Worm (Caenorhabditis elegans): ENCODE measurements around the gene trmt-10C.2.
A peak's percentile ranks its signal among the peaks of the same experiment; 100 is the strongest.

Gene trmt-10C.2

DNA sequence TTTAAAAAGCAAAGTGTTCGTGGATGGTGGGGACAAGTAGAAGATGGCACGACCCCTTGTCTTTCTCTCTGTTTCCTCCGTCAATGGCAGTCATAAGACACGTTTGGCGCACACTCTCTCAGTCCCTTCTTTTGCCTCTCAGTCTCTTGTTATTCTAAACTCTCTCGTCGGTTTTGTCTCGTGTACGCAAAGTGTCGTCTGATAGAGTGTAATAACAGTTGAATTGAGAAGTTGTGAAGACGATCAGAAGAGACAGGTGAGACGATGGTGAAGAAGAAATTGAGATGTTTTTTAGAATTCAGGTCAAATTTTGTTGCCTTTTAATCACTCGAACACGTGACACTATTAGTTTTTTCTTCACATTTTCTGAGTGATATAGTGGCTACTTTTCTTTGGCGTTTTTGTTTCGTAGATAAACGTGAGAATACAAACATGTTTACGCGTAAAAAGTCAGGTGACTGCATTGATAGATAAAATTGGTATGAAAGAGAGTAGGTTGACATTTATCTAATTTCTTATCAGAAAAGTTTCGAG, 42.9 kb upstream of the trmt-10C.2 start, which contains the start of gene F47D12.9 (continued):
- TF ChIP-seq nfya-1 (tag; optimal IDR thresholded peaks at IDR 0.05) (peak; percentile 51), pax-1 (tag; optimal IDR thresholded peaks at IDR 0.05) (no peak), T23F11.4 (GFP tag; optimal IDR thresholded peaks at IDR 0.05) (no peak), pag-3 (tag; optimal IDR thresholded peaks at IDR 0.05; ENCODE audit: borderline replicate concordance) (no peak), ceh-2 (tag; optimal IDR thresholded peaks at IDR 0.05) (no peak), ceh-34 (tag; optimal IDR thresholded peaks at IDR 0.05) (no peak), elt-2 (tag; optimal IDR thresholded peaks at IDR 0.05) (peak; percentile 81), eyg-1 (tag; optimal IDR thresholded peaks at IDR 0.05) (no peak), fax-1 (tag; optimal IDR thresholded peaks at IDR 0.05) (no peak), pat-9 (tag; optimal IDR thresholded peaks at IDR 0.05) (no peak), unc-55 (GFP tag; optimal IDR thresholded peaks at IDR 0.05) (peak; percentile 11), pqm-1 (tag; optimal IDR thresholded peaks at IDR 0.05) (no peak), ceh-18 (tag; optimal IDR thresholded peaks at IDR 0.05) (peak; percentile 46), nhr-11 (tag; optimal IDR thresholded peaks at IDR 0.05) (no peak), K02D7.2 (tag; optimal IDR thresholded peaks at IDR 0.05) (no peak), mec-3 (tag; optimal IDR thresholded peaks at IDR 0.05; ENCODE audit: borderline replicate concordance) (no peak), unc-42 (tag; optimal IDR thresholded peaks at IDR 0.05) (no peak), pros-1 (tag; optimal IDR thresholded peaks at IDR 0.05) (no peak), zip-5 (tag; optimal IDR thresholded peaks at IDR 0.05) (no peak), hlh-6 (tag; optimal IDR thresholded peaks at IDR 0.05) (no peak), ttx-3 (tag; optimal IDR thresholded peaks at IDR 0.05) (no peak), sox-2 (GFP tag; IDR thresholded peaks at IDR 0.05) (peak; percentile 25; the same call in 1 of the 2 replicates), unc-3 (GFP tag; conservative IDR thresholded peaks at IDR 0.05) (no peak), unc-3 (tag; optimal IDR thresholded peaks at IDR 0.05) (no peak), hlh-13 (GFP tag; optimal IDR thresholded peaks at IDR 0.05) (no peak), elt-4 (tag; optimal IDR thresholded peaks at IDR 0.05) (no peak), pha-4 (tag; optimal IDR thresholded peaks at IDR 0.05) (no peak), ahr-1 (tag; optimal IDR thresholded peaks at IDR 0.05) (no peak), odd-2 (tag; optimal IDR thresholded peaks at IDR 0.05) (no peak)

DNA sequence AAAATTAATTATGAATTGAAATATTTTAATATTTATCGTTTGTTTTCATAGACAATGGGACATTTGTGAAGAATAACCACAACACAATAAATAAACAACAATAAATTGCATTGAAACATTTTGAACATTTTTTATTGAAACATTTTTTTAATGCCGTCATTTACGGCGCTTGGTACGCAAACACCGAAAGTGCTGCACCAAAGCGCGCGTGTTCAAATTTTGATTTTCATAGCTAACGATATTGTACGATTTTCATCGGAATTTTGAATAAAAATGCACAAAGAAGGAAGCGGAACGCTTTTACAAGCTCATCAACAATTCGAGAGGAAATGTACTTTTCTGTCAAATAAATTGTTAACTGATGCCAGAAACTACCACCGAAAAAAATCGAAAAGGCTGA, 42.3 kb upstream of the trmt-10C.2 start:
- TF ChIP-seq odd-2 (tag; optimal IDR thresholded peaks at IDR 0.05) (no peak), ttx-3 (tag; optimal IDR thresholded peaks at IDR 0.05) (no peak), ceh-6 (GFP tag; optimal IDR thresholded peaks at IDR 0.05) (no peak), T23F11.4 (GFP tag; optimal IDR thresholded peaks at IDR 0.05) (no peak), sox-4 (tag; optimal IDR thresholded peaks at IDR 0.05) (no peak), ceh-48 (tag; optimal IDR thresholded peaks at IDR 0.05) (no peak), ceh-24 (tag; optimal IDR thresholded peaks at IDR 0.05) (no peak), ama-1 (optimal IDR thresholded peaks at IDR 0.05) (no peak), K02D7.2 (tag; optimal IDR thresholded peaks at IDR 0.05) (no peak), ceh-22 (tag; optimal IDR thresholded peaks at IDR 0.05) (no peak), ceh-45 (GFP tag; IDR thresholded peaks at IDR 0.05) (no peak), ref-2 (tag; optimal IDR thresholded peaks at IDR 0.05) (no peak), hlh-8 (tag; optimal IDR thresholded peaks at IDR 0.05) (no peak), pqm-1 (tag; optimal IDR thresholded peaks at IDR 0.05) (no peak)

DNA sequence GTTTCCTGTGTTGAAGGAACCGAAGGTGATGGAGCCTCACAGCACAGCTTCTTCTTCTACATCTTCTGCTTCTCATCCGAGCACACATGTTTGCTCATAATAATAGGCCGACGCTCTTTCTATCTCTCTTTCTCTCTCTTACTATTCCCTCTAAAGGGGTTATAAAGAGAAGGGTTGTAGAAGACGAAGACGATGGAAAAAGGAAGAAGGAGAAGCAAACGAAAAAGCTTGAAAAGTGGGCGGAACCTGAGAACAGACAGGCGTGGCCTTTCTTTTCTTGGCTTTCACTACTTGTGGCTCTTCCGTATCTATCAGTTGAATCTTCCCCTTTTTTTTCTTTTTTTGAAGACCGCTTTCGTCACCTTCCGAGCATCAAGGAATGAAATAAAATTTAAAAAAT, 38.2 kb upstream of the trmt-10C.2 start:
- TF ChIP-seq unc-3 (GFP tag; conservative IDR thresholded peaks at IDR 0.05) (no peak), unc-3 (tag; optimal IDR thresholded peaks at IDR 0.05) (no peak), unc-42 (tag; optimal IDR thresholded peaks at IDR 0.05) (peak; percentile 56), eyg-1 (tag; optimal IDR thresholded peaks at IDR 0.05) (no peak)

DNA sequence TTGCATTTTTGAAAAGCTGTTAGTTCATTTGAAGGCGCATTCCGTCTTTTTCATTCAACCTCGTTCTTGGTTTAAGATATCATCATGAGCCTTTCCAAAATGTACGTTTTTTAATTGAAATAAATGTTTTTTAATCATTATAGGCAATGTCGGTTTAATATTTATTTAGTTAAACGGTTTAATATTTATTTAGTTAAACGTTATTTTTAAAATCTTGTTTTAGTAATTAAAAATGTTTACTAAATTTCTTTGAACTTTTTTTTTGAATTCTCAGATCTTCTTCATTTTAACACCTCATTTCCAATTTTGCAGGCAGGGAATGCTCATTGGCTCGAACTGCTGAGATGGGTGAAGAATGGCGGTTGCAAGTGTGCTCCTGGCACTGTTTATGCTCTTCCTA, 37.0 kb upstream of the trmt-10C.2 start, which contains the start of gene gar-2:
gar-2 (plus strand) TSS at position 301 of the 400 bp plus-strand sequence.
- TF ChIP-seq C08G9.2 (tag; optimal IDR thresholded peaks at IDR 0.05) = no peak
- TF ChIP-seq fax-1 (tag; optimal IDR thresholded peaks at IDR 0.05) = no peak
- no peak for TF ChIP-seq eyg-1 (tag; optimal IDR thresholded peaks at IDR 0.05)
- TF ChIP-seq ahr-1 (tag; optimal IDR thresholded peaks at IDR 0.05) = no peak
- TF ChIP-seq ceh-6 (GFP tag; optimal IDR thresholded peaks at IDR 0.05) = no peak
- TF ChIP-seq sox-4 (tag; optimal IDR thresholded peaks at IDR 0.05) = no peak
- no peak for TF ChIP-seq unc-86 (tag; optimal IDR thresholded peaks at IDR 0.05)
- no peak for TF ChIP-seq hlh-6 (tag; optimal IDR thresholded peaks at IDR 0.05)
- TF ChIP-seq unc-3 (GFP tag; conservative IDR thresholded peaks at IDR 0.05) = no peak
- TF ChIP-seq unc-3 (tag; optimal IDR thresholded peaks at IDR 0.05) = no peak
- no peak for TF ChIP-seq ceh-19 (GFP tag; optimal IDR thresholded peaks at IDR 0.05)
- TF ChIP-seq lin-11 (tag; optimal IDR thresholded peaks at IDR 0.05) = no peak
- no peak for TF ChIP-seq fkh-10 (GFP tag; optimal IDR thresholded peaks at IDR 0.05)
- no peak for TF ChIP-seq K09A11.1 (tag; optimal IDR thresholded peaks at IDR 0.05; ENCODE audit: insufficient read depth)
